Fruit fly (Drosophila melanogaster) Kc167 (cell line): ENCODE data around the gene cv-c.

ENCODE experiments used
- Sin3A ChIP-seq: fragments of >200 bp; optimal IDR thresholded peaks from 2 replicates; lab custom pipeline; 2018; ENCODE audit warnings: missing external identifiers
- psq ChIP-seq: fragments of >200 bp; optimal IDR thresholded peaks from 2 replicates; lab custom pipeline; 2017; ENCODE audit warnings: missing external identifiers

dm6 chr3R:14473574-14473973 lies 7.9 kb downstream of the cv-c start:
- no peak for TF ChIP-seq Sin3A (lab: Kevin White, UChicago)
- no peak for TF ChIP-seq psq
